Worm (Caenorhabditis elegans): ENCODE results near the gene F46F5.13.

F46F5.13 gene

ce11 chrII:803009-803408 lies at the start of gene F46F5.13:
Gene F46F5.13, plus strand, starts transcription at chrII:803309.
- TF ChIP-seq nhr-6 (tag; optimal IDR thresholded peaks at IDR 0.05) (no peak), dmd-4 (tag; optimal IDR thresholded peaks at IDR 0.05) (no peak), snpc-4 (tag; optimal IDR thresholded peaks at IDR 0.05) (no peak), mab-5 (tag; optimal IDR thresholded peaks at IDR 0.05) (no peak), alr-1 (tag; optimal IDR thresholded peaks at IDR 0.05) (no peak), skn-1 (tag; optimal IDR thresholded peaks at IDR 0.05) (no peak), ceh-82 (tag; optimal IDR thresholded peaks at IDR 0.05) (no peak), ama-1 (optimal IDR thresholded peaks at IDR 0.05) (no peak), elt-3 (tag; optimal IDR thresholded peaks at IDR 0.05) (no peak), zag-1 (tag; optimal IDR thresholded peaks at IDR 0.05) (no peak), unc-55 (GFP tag; optimal IDR thresholded peaks at IDR 0.05) (no peak)

DNA sequence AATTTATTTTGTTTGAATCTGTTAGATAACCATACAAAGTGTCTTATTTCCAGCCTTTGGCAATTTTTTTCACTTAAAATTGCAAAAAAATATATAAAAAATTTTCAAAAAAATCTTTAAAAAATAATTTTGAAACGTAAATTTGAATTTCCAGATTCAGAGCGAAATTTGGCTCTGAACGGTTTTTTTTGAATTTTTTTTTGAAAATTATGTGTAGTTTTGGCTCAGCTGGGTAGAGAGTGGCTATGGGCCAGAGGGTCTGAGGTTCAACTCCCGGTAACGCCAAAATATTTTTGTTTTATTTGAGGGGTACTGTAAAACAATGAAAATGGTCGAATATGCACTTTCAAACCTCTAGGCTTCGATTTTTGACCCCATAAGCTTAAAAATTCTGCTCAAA lies 49.6 kb upstream of the F46F5.13 start:
- TF ChIP-seq sma-9 (GFP tag; optimal IDR thresholded peaks at IDR 0.05) (no peak), sma-9 (tag; optimal IDR thresholded peaks at IDR 0.05) (no peak), dmd-4 (tag; optimal IDR thresholded peaks at IDR 0.05) (no peak), C34F6.9 (tag; optimal IDR thresholded peaks at IDR 0.05) (no peak), fos-1 (tag; optimal IDR thresholded peaks at IDR 0.05) (no peak), nhr-10 (tag; optimal IDR thresholded peaks at IDR 0.05) (no peak), ceh-82 (tag; optimal IDR thresholded peaks at IDR 0.05) (no peak), ztf-11 (tag; optimal IDR thresholded peaks at IDR 0.05) (no peak), zag-1 (tag; optimal IDR thresholded peaks at IDR 0.05) (no peak), nhr-129 (tag; optimal IDR thresholded peaks at IDR 0.05) (no peak), lsy-2 (tag; optimal IDR thresholded peaks at IDR 0.05) (no peak), nhr-12 (tag; optimal IDR thresholded peaks at IDR 0.05) (no peak), ztf-1 (GFP tag; conservative IDR thresholded peaks at IDR 0.05) (no peak), mdl-1 (tag; optimal IDR thresholded peaks at IDR 0.05) (no peak), nhr-23 (tag; optimal IDR thresholded peaks at IDR 0.05) (no peak), R02D3.7 (tag; optimal IDR thresholded peaks at IDR 0.05) (no peak), nhr-25 (tag; optimal IDR thresholded peaks at IDR 0.05) (no peak), ceh-16 (tag; optimal IDR thresholded peaks at IDR 0.05) (no peak), nhr-6 (tag; optimal IDR thresholded peaks at IDR 0.05) (no peak), nhr-77 (tag; optimal IDR thresholded peaks at IDR 0.05) (no peak)

ce11 chrII:754971-755370 lies 48.1 kb upstream of the F46F5.13 start:
- TF ChIP-seq ztf-11 (tag; optimal IDR thresholded peaks at IDR 0.05): no peak
- TF ChIP-seq blmp-1 (tag; optimal IDR thresholded peaks at IDR 0.05; ENCODE audit: insufficient read depth): no peak
- TF ChIP-seq nhr-77 (tag; optimal IDR thresholded peaks at IDR 0.05): no peak

DNA sequence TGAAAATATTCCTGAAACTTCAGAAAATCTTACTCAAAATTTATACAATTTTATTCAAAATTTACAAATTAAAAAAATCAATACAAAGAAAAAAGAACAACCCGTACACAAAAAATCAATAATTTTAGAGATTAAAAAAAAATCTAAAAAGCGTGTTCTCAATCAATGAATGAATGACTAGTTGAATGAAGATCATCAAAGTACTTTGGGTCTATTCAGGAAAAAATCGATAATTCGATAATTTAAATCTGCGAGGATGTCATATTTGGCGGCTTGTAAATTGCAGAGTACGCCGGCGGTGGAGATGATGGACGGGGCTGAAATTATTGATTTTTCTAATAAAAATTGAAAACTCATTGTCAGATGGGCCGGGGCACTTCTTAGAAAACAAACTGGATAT lies 46.9 kb upstream of the F46F5.13 start:
- TF ChIP-seq ZK546.5 (tag; optimal IDR thresholded peaks at IDR 0.05): no peak
- no peak for TF ChIP-seq nhr-23 (tag; optimal IDR thresholded peaks at IDR 0.05)
- no peak for TF ChIP-seq elt-1 (tag; optimal IDR thresholded peaks at IDR 0.05)
- TF ChIP-seq ztf-4 (tag; optimal IDR thresholded peaks at IDR 0.05): no peak
- no peak for TF ChIP-seq snpc-4 (tag; optimal IDR thresholded peaks at IDR 0.05)
- no peak for TF ChIP-seq mdl-1 (tag; optimal IDR thresholded peaks at IDR 0.05)
- TF ChIP-seq nhr-237 (tag; optimal IDR thresholded peaks at IDR 0.05): no peak
- no peak for TF ChIP-seq lsy-2 (tag; optimal IDR thresholded peaks at IDR 0.05)

ce11 chrII:757224-757623 lies 45.9 kb upstream of the F46F5.13 start:
- TF ChIP-seq crh-2 (tag; optimal IDR thresholded peaks at IDR 0.05) (no peak), ZK546.5 (tag; optimal IDR thresholded peaks at IDR 0.05) (no peak)

ce11 chrII:759788-760187 lies 43.3 kb upstream of the F46F5.13 start:
- TF ChIP-seq C34F6.9 (tag; optimal IDR thresholded peaks at IDR 0.05): peak; percentile 76
- peak; percentile 45 for TF ChIP-seq F13H6.1 (tag; optimal IDR thresholded peaks at IDR 0.05)
- peak; percentile 25 for TF ChIP-seq mab-5 (tag; optimal IDR thresholded peaks at IDR 0.05)
- TF ChIP-seq lsy-2 (tag; optimal IDR thresholded peaks at IDR 0.05): peak in 1 of 2 experiments; percentile 59
- peak; percentile 7 for TF ChIP-seq nhr-6 (tag; optimal IDR thresholded peaks at IDR 0.05)
- TF ChIP-seq alr-1 (tag; optimal IDR thresholded peaks at IDR 0.05): no peak
- no peak for TF ChIP-seq sma-9 (GFP tag; optimal IDR thresholded peaks at IDR 0.05)
- no peak for TF ChIP-seq sma-9 (tag; optimal IDR thresholded peaks at IDR 0.05)
- TF ChIP-seq lin-13 (GFP tag; optimal IDR thresholded peaks at IDR 0.05): peak; percentile 2
- TF ChIP-seq zag-1 (tag; optimal IDR thresholded peaks at IDR 0.05): peak; percentile 76
- TF ChIP-seq Y55F3AM.14 (GFP tag; optimal IDR thresholded peaks at IDR 0.05): peak; percentile 46
- TF ChIP-seq snpc-4 (tag; optimal IDR thresholded peaks at IDR 0.05): no peak
- no peak for TF ChIP-seq peb-1 (tag; optimal IDR thresholded peaks at IDR 0.05)
- peak; percentile 69 for TF ChIP-seq nhr-129 (tag; optimal IDR thresholded peaks at IDR 0.05)
- TF ChIP-seq lin-11 (tag; optimal IDR thresholded peaks at IDR 0.05): peak; percentile 51
- peak; percentile 41 for TF ChIP-seq crh-2 (tag; optimal IDR thresholded peaks at IDR 0.05)
- TF ChIP-seq unc-55 (GFP tag; optimal IDR thresholded peaks at IDR 0.05): peak; percentile 85
- TF ChIP-seq mdl-1 (tag; optimal IDR thresholded peaks at IDR 0.05): peak in 1 of 2 experiments; percentile 23

Data from whole organism, L2 larva.